Fruit fly (Drosophila melanogaster) whole organism, embryonic: ENCODE data around the gene bmm.

Source experiments
- Bgb ChIP-seq: fragments of 200-800 bp; sonication (Bioruptor generic); IDR thresholded peaks from 2 replicates; pipeline ENCODE4 v1.3.6; 2022; ENCODE audit warnings: missing biosample characterization, missing genetic modification characterization; ENCODE audit not compliant: partially characterized antibody
- Bteb2 ChIP-seq: fragments of 200-800 bp; sonication (Bioruptor generic); optimal IDR thresholded peaks from 2 replicates; lab custom pipeline; 2016; ENCODE audit warnings: missing biosample characterization, missing genetic modification characterization
- CG10267 ChIP-seq: fragments of 200-800 bp; sonication (Bioruptor generic); optimal IDR thresholded peaks from 2 replicates; lab custom pipeline; 2018; ENCODE audit warnings: missing biosample characterization, mild to moderate bottlenecking, missing genetic modification characterization, moderate library complexity
- CG10366 ChIP-seq: fragments of 200-800 bp; sonication (Bioruptor generic); IDR thresholded peaks from 2 replicates; pipeline ENCODE4 v1.3.6; 2022; ENCODE audit warnings: missing biosample characterization, missing genetic modification characterization
- CG10431 ChIP-seq: fragments of 200-800 bp; sonication (Bioruptor generic); optimal IDR thresholded peaks from 3 replicates; lab custom pipeline; 2018; ENCODE audit warnings: missing biosample characterization, mild to moderate bottlenecking, missing genetic modification characterization
- CG11398 ChIP-seq: fragments of 200-800 bp; sonication (Bioruptor generic); optimal IDR thresholded peaks from 2 replicates; lab custom pipeline; 2016; ENCODE audit warnings: missing biosample characterization, missing genetic modification characterization
- CG12071 ChIP-seq: fragments of 200-800 bp; sonication (Bioruptor generic); optimal IDR thresholded peaks from 3 replicates; lab custom pipeline; 2018; ENCODE audit warnings: missing biosample characterization, mild to moderate bottlenecking, missing genetic modification characterization
- CG13775 ChIP-seq: fragments of 200-800 bp; sonication (Bioruptor generic); optimal IDR thresholded peaks from 3 replicates; lab custom pipeline; 2017; ENCODE audit warnings: missing biosample characterization, mild to moderate bottlenecking, missing genetic modification characterization
- CG14050 ChIP-seq: fragments of 200-800 bp; sonication (Bioruptor generic); IDR thresholded peaks from 3 replicates; pipeline ENCODE4 v1.3.6; 2022; ENCODE audit warnings: missing biosample characterization, missing genetic modification characterization
- CG17829 ChIP-seq: fragments of 200-800 bp; optimal IDR thresholded peaks from 2 replicates; lab custom pipeline; 2019; ENCODE audit warnings: missing biosample characterization, mild to moderate bottlenecking, missing genetic modification characterization, moderate library complexity
- CG17912 ChIP-seq: fragments of 200-800 bp; sonication (Bioruptor generic); optimal IDR thresholded peaks from 2 replicates; lab custom pipeline; 2018; ENCODE audit warnings: missing biosample characterization, mild to moderate bottlenecking, missing genetic modification characterization
- CG2199 ChIP-seq: fragments of 200-800 bp; sonication (Bioruptor generic); IDR thresholded peaks from 3 replicates; pipeline ENCODE4 v1.3.6; 2022; ENCODE audit warnings: missing biosample characterization, missing genetic modification characterization
- CG31441 ChIP-seq: fragments of 200-800 bp; sonication (Bioruptor generic); IDR thresholded peaks from 2 replicates; pipeline ENCODE4 v1.3.6; 2022; ENCODE audit warnings: missing biosample characterization, missing genetic modification characterization
- CG3838 ChIP-seq: fragments of 200-800 bp; sonication (Bioruptor generic); optimal IDR thresholded peaks from 3 replicates; lab custom pipeline; 2016; ENCODE audit warnings: missing biosample characterization, missing genetic modification characterization
- CG3847 ChIP-seq: fragments of 200-800 bp; sonication (Bioruptor generic); IDR thresholded peaks from 2 replicates; pipeline ENCODE4 v1.3.6; 2022; ENCODE audit warnings: missing biosample characterization, missing genetic modification characterization
- CG3995 ChIP-seq: fragments of 200-800 bp; sonication (Bioruptor generic); optimal IDR thresholded peaks from 3 replicates; lab custom pipeline; 2016; ENCODE audit warnings: missing biosample characterization, missing genetic modification characterization
- CG4360 ChIP-seq: fragments of 200-800 bp; sonication (Bioruptor generic); IDR thresholded peaks from 2 replicates; pipeline ENCODE4 v1.3.6; 2022; ENCODE audit warnings: missing biosample characterization, missing genetic modification characterization
- CG43689 ChIP-seq: fragments of 200-800 bp; sonication (Bioruptor generic); IDR thresholded peaks from 2 replicates; pipeline ENCODE4 v1.3.6; 2022; ENCODE audit warnings: missing biosample characterization, missing genetic modification characterization
- CG7372 ChIP-seq: fragments of 200-800 bp; sonication (Bioruptor generic); IDR thresholded peaks from 2 replicates; pipeline ENCODE4 v1.3.6; 2022; ENCODE audit warnings: missing biosample characterization, missing genetic modification characterization
- CG7786 ChIP-seq: fragments of 200-800 bp; sonication (Bioruptor generic); optimal IDR thresholded peaks from 2 replicates; lab custom pipeline; 2016; ENCODE audit warnings: missing biosample characterization, missing genetic modification characterization
- CG8924 ChIP-seq: fragments of 200-800 bp; optimal IDR thresholded peaks from 3 replicates; lab custom pipeline; 2019; ENCODE audit warnings: missing biosample characterization, mild to moderate bottlenecking, missing genetic modification characterization, moderate library complexity
- CG9437 ChIP-seq: fragments of 200-800 bp; sonication (Bioruptor generic); optimal IDR thresholded peaks from 2 replicates; lab custom pipeline; 2018; ENCODE audit warnings: missing biosample characterization, mild to moderate bottlenecking, missing genetic modification characterization
- Dad ChIP-seq: fragments of 200-800 bp; sonication (Bioruptor generic); optimal IDR thresholded peaks from 3 replicates; lab custom pipeline; 2016; ENCODE audit warnings: missing biosample characterization, missing genetic modification characterization
- Dbx ChIP-seq: fragments of 200-800 bp; sonication (Bioruptor generic); IDR thresholded peaks from 3 replicates; pipeline ENCODE4 v1.3.6; 2022; ENCODE audit warnings: missing biosample characterization, missing genetic modification characterization
- Eip74EF ChIP-seq, 2 experiments: fragments of 200-800 bp in 1 of 2; fragments of >200 bp in 1 of 2; sonication (Bioruptor generic) in 1 of 2; optimal IDR thresholded peaks; 2 replicates each; lab custom pipeline; 2017 to 2019; ENCODE audit warnings: missing biosample characterization in 2 of 2, missing genetic modification characterization in 2 of 2, mild to moderate bottlenecking in 1 of 2, moderate library complexity in 1 of 2
- Ets97D ChIP-seq: fragments of 200-800 bp; sonication (Bioruptor generic); optimal IDR thresholded peaks from 3 replicates; lab custom pipeline; 2016; ENCODE audit warnings: missing biosample characterization, missing genetic modification characterization
- Fer2 ChIP-seq: fragments of 200-800 bp; sonication (Bioruptor generic); optimal IDR thresholded peaks from 2 replicates; lab custom pipeline; 2018; ENCODE audit warnings: missing biosample characterization, mild to moderate bottlenecking, missing genetic modification characterization, moderate library complexity
- Hr3 ChIP-seq: fragments of 200-800 bp; sonication (Bioruptor generic); optimal IDR thresholded peaks from 3 replicates; lab custom pipeline; 2016; ENCODE audit warnings: missing biosample characterization, missing genetic modification characterization
- Hsf ChIP-seq: fragments of 200-800 bp; sonication (Bioruptor generic); optimal IDR thresholded peaks from 3 replicates; lab custom pipeline; 2016; ENCODE audit warnings: missing biosample characterization, missing genetic modification characterization
- Mad ChIP-seq: fragments of 200-800 bp; sonication (Bioruptor generic); optimal IDR thresholded peaks from 2 replicates; lab custom pipeline; 2016; ENCODE audit warnings: missing biosample characterization, missing genetic modification characterization
- Mrtf ChIP-seq: fragments of 200-800 bp; sonication (Bioruptor generic); IDR thresholded peaks from 3 replicates; pipeline ENCODE4 v1.3.6; 2022; ENCODE audit warnings: missing biosample characterization, missing genetic modification characterization
- NC2α ChIP-seq: fragments of 200-800 bp; sonication (Bioruptor generic); optimal IDR thresholded peaks from 2 replicates; lab custom pipeline; 2016; ENCODE audit warnings: missing biosample characterization, missing genetic modification characterization
- Nf-YC ChIP-seq: fragments of 200-800 bp; optimal IDR thresholded peaks from 3 replicates; lab custom pipeline; 2019; ENCODE audit warnings: missing biosample characterization, mild to moderate bottlenecking, missing genetic modification characterization, moderate library complexity
- Rx ChIP-seq: fragments of 200-800 bp; sonication (Bioruptor generic); IDR thresholded peaks from 2 replicates; pipeline ENCODE4 v1.3.6; 2022; ENCODE audit warnings: missing biosample characterization, missing genetic modification characterization
- bab2 ChIP-seq: fragments of 200-800 bp; sonication (Bioruptor generic); optimal IDR thresholded peaks from 2 replicates; lab custom pipeline; 2016; ENCODE audit warnings: missing biosample characterization, missing genetic modification characterization
- caup ChIP-seq: fragments of 200-800 bp; sonication (Bioruptor generic); optimal IDR thresholded peaks from 3 replicates; lab custom pipeline; 2017; ENCODE audit warnings: missing biosample characterization, mild to moderate bottlenecking, missing genetic modification characterization, moderate library complexity; ENCODE audit not compliant: severe bottlenecking
- cwo ChIP-seq: fragments of 200-800 bp; sonication (Bioruptor generic); optimal IDR thresholded peaks from 3 replicates; lab custom pipeline; 2017; ENCODE audit warnings: missing biosample characterization, missing genetic modification characterization, mild to moderate bottlenecking, moderate library complexity, missing genetic modification reagents
- dpn ChIP-seq, 2 experiments: fragments of 200-800 bp; sonication (Bioruptor generic); optimal IDR thresholded peaks; 3 replicates each; lab custom pipeline; 2016; ENCODE audit warnings: missing biosample characterization in 2 of 2, missing genetic modification characterization in 2 of 2
- gcm2 ChIP-seq: fragments of 200-800 bp; sonication (Bioruptor generic); optimal IDR thresholded peaks from 2 replicates; lab custom pipeline; 2016; ENCODE audit warnings: missing biosample characterization, missing genetic modification characterization
- gro ChIP-seq: fragments of 200-800 bp; sonication (Bioruptor generic); optimal IDR thresholded peaks from 2 replicates; lab custom pipeline; 2016; ENCODE audit warnings: missing biosample characterization, missing genetic modification characterization
- knrl ChIP-seq: fragments of 200-800 bp; sonication (Bioruptor generic); IDR thresholded peaks from 3 replicates; pipeline ENCODE4 v1.3.6; 2022; ENCODE audit warnings: missing biosample characterization, missing genetic modification characterization; ENCODE audit not compliant: partially characterized antibody
- pnt ChIP-seq: fragments of 200-800 bp; sonication (Bioruptor generic); optimal IDR thresholded peaks from 3 replicates; lab custom pipeline; 2016; ENCODE audit warnings: missing biosample characterization, missing genetic modification characterization
- psq ChIP-seq: fragments of 200-800 bp; sonication (Bioruptor generic); optimal IDR thresholded peaks from 2 replicates; lab custom pipeline; 2017; ENCODE audit warnings: missing biosample characterization, missing genetic modification characterization
- shn ChIP-seq: fragments of 200-800 bp; sonication (Bioruptor generic); optimal IDR thresholded peaks from 3 replicates; lab custom pipeline; 2016; ENCODE audit warnings: missing biosample characterization, missing genetic modification characterization
- stwl ChIP-seq: fragments of 200-800 bp; sonication (Bioruptor generic); optimal IDR thresholded peaks from 3 replicates; lab custom pipeline; 2018; ENCODE audit warnings: missing biosample characterization, mild to moderate bottlenecking, missing genetic modification characterization, moderate library complexity
- tgo ChIP-seq: fragments of 200-800 bp; sonication (Bioruptor generic); IDR thresholded peaks from 3 replicates; pipeline ENCODE4 v1.3.6; 2022; ENCODE audit warnings: missing biosample characterization, missing genetic modification characterization
- unc-4 ChIP-seq: fragments of 200-800 bp; sonication (Bioruptor generic); IDR thresholded peaks from 2 replicates; pipeline ENCODE4 v1.3.6; 2022; ENCODE audit warnings: missing biosample characterization, missing genetic modification characterization; ENCODE audit not compliant: partially characterized antibody
- zf30C ChIP-seq: fragments of 200-800 bp; sonication (Bioruptor generic); optimal IDR thresholded peaks from 3 replicates; lab custom pipeline; 2018; ENCODE audit warnings: missing biosample characterization, mild to moderate bottlenecking, missing genetic modification characterization

Gene bmm

DNA sequence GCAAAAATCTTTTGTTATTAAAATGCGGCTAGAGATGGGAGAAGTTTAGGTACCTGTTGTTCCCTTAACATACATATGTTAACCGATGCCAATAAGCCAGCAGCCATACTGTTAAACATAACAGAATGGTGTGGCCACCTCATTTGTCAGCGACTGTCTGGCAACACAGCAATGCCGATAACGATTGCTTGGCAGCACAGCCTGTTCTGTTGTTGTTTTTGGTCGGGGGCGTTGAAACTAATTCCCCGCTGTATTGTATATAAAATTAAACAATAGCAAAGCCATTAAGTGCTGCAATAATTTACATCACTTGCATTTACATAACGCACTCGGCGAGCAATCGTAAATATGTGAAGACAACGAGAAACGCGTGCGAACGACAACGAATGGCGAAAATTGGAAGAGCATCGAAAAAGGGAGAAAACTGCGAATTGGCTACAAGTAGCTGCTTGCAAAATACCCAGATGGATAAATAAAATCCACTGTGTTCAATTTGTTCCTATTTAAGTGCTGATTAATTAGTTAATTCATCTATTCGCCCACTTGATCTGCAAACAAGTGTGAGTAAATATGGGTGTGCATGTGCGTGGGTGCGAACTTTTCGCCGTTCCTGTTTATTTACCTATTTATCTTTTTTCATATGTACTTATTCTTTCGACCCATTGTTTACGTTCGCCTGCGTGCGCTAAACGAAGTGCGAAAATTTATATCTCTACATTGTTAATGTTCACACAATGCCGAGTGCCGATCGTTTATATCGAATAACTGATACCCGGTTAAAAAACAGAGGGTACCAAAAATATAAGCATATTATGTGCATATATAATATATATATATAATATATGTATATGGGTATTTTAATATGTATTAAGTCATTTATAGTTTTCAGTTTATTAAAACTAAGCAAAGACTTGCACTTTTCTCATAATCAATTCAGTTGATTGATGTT is 24.1 kb downstream of the bmm start, which contains the start of the genes Tsen34 and Mgat4a (continued):
- TF ChIP-seq CG3847 (GFP tag; lab: Robert Waterston, UW): peak; percentile 16; the same call in 1 of the 2 replicates
- peak; percentile 39 for TF ChIP-seq cwo (GFP tag; lab: Kevin White, UChicago)
- TF ChIP-seq CG14050 (GFP tag; lab: Robert Waterston, UW): no peak
- TF ChIP-seq CG43689: no peak
- peak; percentile 73 for TF ChIP-seq Bgb (GFP tag; lab: Robert Waterston, UW)
- TF ChIP-seq dpn (GFP tag; optimal IDR thresholded peaks at IDR 0.05; lab: Kevin White, UChicago): peak in 1 of 2 experiments; percentile 39
- no peak for TF ChIP-seq CG11398 (GFP tag; lab: Kevin White, UChicago)
- no peak for TF ChIP-seq psq (GFP tag; lab: Kevin White, UChicago)
- peak; percentile 67 for TF ChIP-seq CG10431 (GFP tag; lab: Kevin White, UChicago)
- peak; percentile 77 for TF ChIP-seq gro (GFP tag; lab: Kevin White, UChicago)
- no peak for TF ChIP-seq CG13775 (GFP tag; lab: Kevin White, UChicago)
- TF ChIP-seq Dbx (GFP tag; lab: Robert Waterston, UW): peak; percentile 88
- TF ChIP-seq CG31441 (GFP tag; lab: Robert Waterston, UW): no peak
- no peak for TF ChIP-seq Hr3 (GFP tag; lab: Kevin White, UChicago)
- TF ChIP-seq gcm2 (GFP tag; lab: Kevin White, UChicago): no peak
- no peak for TF ChIP-seq shn
- peak; percentile 55; the same call in 2 of the 3 replicates for TF ChIP-seq knrl
- no peak for TF ChIP-seq CG3838 (GFP tag; lab: Kevin White, UChicago)
- TF ChIP-seq pnt: no peak
- no peak; the same call in 1 of the 2 replicates for TF ChIP-seq CG10366
- TF ChIP-seq Dad: peak; percentile 46
- no peak for TF ChIP-seq Rx (GFP tag; lab: Robert Waterston, UW)
- TF ChIP-seq CG12071 (GFP tag; lab: Kevin White, UChicago): no peak
- TF ChIP-seq unc-4: peak; percentile 66
- 0 out of 2 replicates have a peak, but pooled peaks have one; percentile 15 for TF ChIP-seq CG7372 (GFP tag; lab: Robert Waterston, UW)
- peak; percentile 18 for TF ChIP-seq CG3995 (GFP tag; lab: Kevin White, UChicago)
- TF ChIP-seq bab2 (GFP tag; lab: Kevin White, UChicago): peak; percentile 27
- TF ChIP-seq Ets97D (GFP tag; lab: Kevin White, UChicago): peak; percentile 15
- peak; percentile 72 for TF ChIP-seq stwl (tag; lab: Kevin White, UChicago)
- TF ChIP-seq Nf-YC (tag; lab: Kevin White, UChicago): no peak
- TF ChIP-seq CG17912 (GFP tag; lab: Kevin White, UChicago): peak; percentile 56
- peak; percentile 42 for TF ChIP-seq CG10267 (tag; lab: Kevin White, UChicago)
- TF ChIP-seq Hsf (GFP tag; lab: Kevin White, UChicago): peak; percentile 24
- TF ChIP-seq CG2199 (GFP tag; lab: Robert Waterston, UW): no peak
- TF ChIP-seq CG9437 (GFP tag; lab: Kevin White, UChicago): no peak
- TF ChIP-seq zf30C (GFP tag; lab: Kevin White, UChicago): no peak
- TF ChIP-seq Fer2: peak; percentile 68
- no peak for TF ChIP-seq Eip74EF (GFP tag; optimal IDR thresholded peaks at IDR 0.05; lab: Kevin White, UChicago)
- TF ChIP-seq CG7786: peak; percentile 41
- peak; percentile 46; the same call in 1 of the 3 replicates for TF ChIP-seq Mrtf (GFP tag; lab: Robert Waterston, UW)
- peak; percentile 12 for TF ChIP-seq Bteb2 (GFP tag; lab: Kevin White, UChicago)
- no peak for TF ChIP-seq Mad
- TF ChIP-seq CG17829 (tag; lab: Kevin White, UChicago): peak; percentile 31
- peak; percentile 79 for TF ChIP-seq caup
- 0 out of 3 replicates have a peak, but pooled peaks have one; percentile 22 for TF ChIP-seq tgo (GFP tag; lab: Robert Waterston, UW)
- peak; percentile 68 for TF ChIP-seq CG8924 (tag; lab: Kevin White, UChicago)
- peak; percentile 88 for TF ChIP-seq CG4360 (GFP tag; lab: Robert Waterston, UW)
- no peak for TF ChIP-seq NC2α
